Worm (Caenorhabditis elegans): ENCODE data around the gene C37C3.17.

Gene C37C3.17

ce11 chrV:7861792-7862191, at the start of gene C37C3.17:
TSS of gene C37C3.17 (minus strand) at chrV:7861892.
- TF ChIP-seq ama-1 (optimal IDR thresholded peaks at IDR 0.05) = no peak
- TF ChIP-seq ets-7 (tag; optimal IDR thresholded peaks at IDR 0.05) = no peak
- TF ChIP-seq hmg-4 (GFP tag; optimal IDR thresholded peaks at IDR 0.05) = no peak
- no peak for TF ChIP-seq tra-4 (tag; optimal IDR thresholded peaks at IDR 0.05)
- TF ChIP-seq aly-1 (tag; optimal IDR thresholded peaks at IDR 0.05) = no peak
- no peak for TF ChIP-seq ceh-13 (GFP tag; optimal IDR thresholded peaks at IDR 0.05)
- TF ChIP-seq hnd-1 (tag; optimal IDR thresholded peaks at IDR 0.05) = no peak
- TF ChIP-seq B0310.2 (tag; optimal IDR thresholded peaks at IDR 0.05) = no peak
- TF ChIP-seq F13C5.2 (tag; optimal IDR thresholded peaks at IDR 0.05) = no peak
- TF ChIP-seq scrt-1 (GFP tag; IDR thresholded peaks at IDR 0.05) = no peak
- TF ChIP-seq flt-1 (GFP tag; IDR thresholded peaks at IDR 0.05) = no peak
- no peak for TF ChIP-seq sea-1 (GFP tag; conservative IDR thresholded peaks at IDR 0.05)
- no peak for TF ChIP-seq ceh-36 (tag; optimal IDR thresholded peaks at IDR 0.05)
- TF ChIP-seq tbx-37 (GFP tag; conservative IDR thresholded peaks at IDR 0.05) = no peak
- no peak for TF ChIP-seq hmbx-1 (tag; optimal IDR thresholded peaks at IDR 0.05)
- no peak for TF ChIP-seq pes-1 (GFP tag; IDR thresholded peaks at IDR 0.05)

ce11 chrV:7908431-7908830, 46.7 kb upstream of the C37C3.17 start:
- TF ChIP-seq hmbx-1 (tag; optimal IDR thresholded peaks at IDR 0.05) = no peak
- TF ChIP-seq ceh-36 (tag; optimal IDR thresholded peaks at IDR 0.05) = no peak
- no peak for TF ChIP-seq ets-7 (tag; optimal IDR thresholded peaks at IDR 0.05)
- no peak for TF ChIP-seq hnd-1 (tag; optimal IDR thresholded peaks at IDR 0.05)
- no peak for TF ChIP-seq scrt-1 (GFP tag; IDR thresholded peaks at IDR 0.05)

- TF ChIP-seq B0310.2 (tag; optimal IDR thresholded peaks at IDR 0.05) (no peak), flt-1 (GFP tag; IDR thresholded peaks at IDR 0.05) (no peak), F13C5.2 (tag; optimal IDR thresholded peaks at IDR 0.05) (no peak), ama-1 (optimal IDR thresholded peaks at IDR 0.05) (no peak), pes-1 (GFP tag; IDR thresholded peaks at IDR 0.05) (no peak), hmbx-1 (tag; optimal IDR thresholded peaks at IDR 0.05) (no peak), scrt-1 (GFP tag; IDR thresholded peaks at IDR 0.05) (no peak), tbx-37 (GFP tag; conservative IDR thresholded peaks at IDR 0.05) (no peak), ceh-36 (tag; optimal IDR thresholded peaks at IDR 0.05) (no peak), hmg-4 (GFP tag; optimal IDR thresholded peaks at IDR 0.05) (no peak), sea-1 (GFP tag; conservative IDR thresholded peaks at IDR 0.05) (no peak), hnd-1 (tag; optimal IDR thresholded peaks at IDR 0.05) (no peak), aly-1 (tag; optimal IDR thresholded peaks at IDR 0.05) (no peak), tra-4 (tag; optimal IDR thresholded peaks at IDR 0.05) (no peak), ceh-13 (GFP tag; optimal IDR thresholded peaks at IDR 0.05) (no peak), tbx-11 (GFP tag; IDR thresholded peaks at IDR 0.05) (no peak), ets-7 (tag; optimal IDR thresholded peaks at IDR 0.05) (no peak)
Observed at ce11 chrV:7904389-7904788, 42.7 kb upstream of the C37C3.17 start.

- TF ChIP-seq tbx-37 (GFP tag; conservative IDR thresholded peaks at IDR 0.05) (no peak), hnd-1 (tag; optimal IDR thresholded peaks at IDR 0.05) (no peak), ama-1 (optimal IDR thresholded peaks at IDR 0.05) (no peak), ceh-13 (GFP tag; optimal IDR thresholded peaks at IDR 0.05) (no peak), flt-1 (GFP tag; IDR thresholded peaks at IDR 0.05) (no peak), B0310.2 (tag; optimal IDR thresholded peaks at IDR 0.05) (no peak)
Observed at ce11 chrV:7901222-7901621, 39.5 kb upstream of the C37C3.17 start.

ce11 chrV:7899761-7900160, 38.1 kb upstream of the C37C3.17 start, which contains the start of gene F40A3.7:
TSS of gene F40A3.7 (minus strand) at chrV:7899861.
- no peak for TF ChIP-seq aly-1 (tag; optimal IDR thresholded peaks at IDR 0.05)

ce11 chrV:7893812-7894381, 32.2 kb upstream of the C37C3.17 start, which contains the start of gene F40A3.6:
TSS of gene F40A3.6 (minus strand) at chrV:7893862.
- TF ChIP-seq B0310.2 (tag; optimal IDR thresholded peaks at IDR 0.05) = no peak
- no peak for TF ChIP-seq ama-1 (optimal IDR thresholded peaks at IDR 0.05)
- no peak for TF ChIP-seq ceh-36 (tag; optimal IDR thresholded peaks at IDR 0.05)
- TF ChIP-seq scrt-1 (GFP tag; IDR thresholded peaks at IDR 0.05) = no peak
- no peak for TF ChIP-seq tbx-11 (GFP tag; IDR thresholded peaks at IDR 0.05)
- no peak for TF ChIP-seq hmbx-1 (tag; optimal IDR thresholded peaks at IDR 0.05)
- no peak for TF ChIP-seq aly-1 (tag; optimal IDR thresholded peaks at IDR 0.05)
- TF ChIP-seq F13C5.2 (tag; optimal IDR thresholded peaks at IDR 0.05) = no peak
- TF ChIP-seq sea-1 (GFP tag; conservative IDR thresholded peaks at IDR 0.05) = no peak
- no peak for TF ChIP-seq tra-4 (tag; optimal IDR thresholded peaks at IDR 0.05)
- no peak for TF ChIP-seq ceh-13 (GFP tag; optimal IDR thresholded peaks at IDR 0.05)
- TF ChIP-seq hmg-4 (GFP tag; optimal IDR thresholded peaks at IDR 0.05) = no peak
- no peak for TF ChIP-seq tbx-37 (GFP tag; conservative IDR thresholded peaks at IDR 0.05)
- TF ChIP-seq hnd-1 (tag; optimal IDR thresholded peaks at IDR 0.05) = no peak
- TF ChIP-seq pes-1 (GFP tag; IDR thresholded peaks at IDR 0.05) = no peak

- TF ChIP-seq aly-1 (tag; optimal IDR thresholded peaks at IDR 0.05) (no peak), ceh-36 (tag; optimal IDR thresholded peaks at IDR 0.05) (no peak), scrt-1 (GFP tag; IDR thresholded peaks at IDR 0.05) (no peak), ets-7 (tag; optimal IDR thresholded peaks at IDR 0.05) (no peak)
Observed at ce11 chrV:7891230-7891629, 29.5 kb upstream of the C37C3.17 start, which contains the start of gene F40A3.1. TSS of gene F40A3.1 (plus strand) at chrV:7891530.

ce11 chrV:7888036-7888435, 26.3 kb upstream of the C37C3.17 start:
- TF ChIP-seq pes-1 (GFP tag; IDR thresholded peaks at IDR 0.05) = no peak
- no peak for TF ChIP-seq ceh-13 (GFP tag; optimal IDR thresholded peaks at IDR 0.05)
- TF ChIP-seq tbx-11 (GFP tag; IDR thresholded peaks at IDR 0.05) = no peak
- TF ChIP-seq tbx-37 (GFP tag; conservative IDR thresholded peaks at IDR 0.05) = no peak
